Worm (Caenorhabditis elegans): ENCODE data around the gene T03G6.1.

T03G6.1 gene

ce11 chrX:2607522-2608278, at the start of gene T03G6.1:
TSS of gene T03G6.1 (plus strand) at chrX:2608228.
- TF ChIP-seq cog-1 (tag; optimal IDR thresholded peaks at IDR 0.05) (no peak), med-1 (GFP tag; optimal IDR thresholded peaks at IDR 0.05; ENCODE audit: insufficient read depth) (no peak), klf-2 (GFP tag; conservative IDR thresholded peaks at IDR 0.05) (no peak), tab-1 (GFP tag; IDR thresholded peaks at IDR 0.05) (no peak), ztf-23 (GFP tag; IDR thresholded peaks at IDR 0.05) (no peak), flt-1 (GFP tag; IDR thresholded peaks at IDR 0.05) (no peak), ref-1 (GFP tag; conservative IDR thresholded peaks at IDR 0.05) (no peak), T22C8.4 (GFP tag; IDR thresholded peaks at IDR 0.05) (no peak)

- TF ChIP-seq med-1 (GFP tag; optimal IDR thresholded peaks at IDR 0.05; ENCODE audit: insufficient read depth) (no peak), flt-1 (GFP tag; IDR thresholded peaks at IDR 0.05) (0 out of 2 replicates have a peak, but pooled peaks have one; percentile 30), klf-2 (GFP tag; conservative IDR thresholded peaks at IDR 0.05) (0 out of 2 replicates have a peak, but pooled peaks have one; percentile 32), cog-1 (tag; optimal IDR thresholded peaks at IDR 0.05) (no peak), ref-1 (GFP tag; conservative IDR thresholded peaks at IDR 0.05) (no peak), ztf-23 (GFP tag; IDR thresholded peaks at IDR 0.05) (no peak), ztf-29 (GFP tag; IDR thresholded peaks at IDR 0.05) (no peak), T22C8.4 (GFP tag; IDR thresholded peaks at IDR 0.05) (no peak), tab-1 (GFP tag; IDR thresholded peaks at IDR 0.05) (no peak)
Observed at ce11 chrX:2559399-2559798, 48.6 kb upstream of the T03G6.1 start.

ce11 chrX:2559979-2560378, 48.0 kb upstream of the T03G6.1 start, which contains the start of gene F52H2.5:
TSS of gene F52H2.5 (minus strand) at chrX:2560079.
- TF ChIP-seq cog-1 (tag; optimal IDR thresholded peaks at IDR 0.05) (no peak), tab-1 (GFP tag; IDR thresholded peaks at IDR 0.05) (no peak), T22C8.4 (GFP tag; IDR thresholded peaks at IDR 0.05) (no peak), klf-2 (GFP tag; conservative IDR thresholded peaks at IDR 0.05) (no peak), flt-1 (GFP tag; IDR thresholded peaks at IDR 0.05) (no peak), ztf-29 (GFP tag; IDR thresholded peaks at IDR 0.05) (no peak), ref-1 (GFP tag; conservative IDR thresholded peaks at IDR 0.05) (no peak), ztf-23 (GFP tag; IDR thresholded peaks at IDR 0.05) (no peak), med-1 (GFP tag; optimal IDR thresholded peaks at IDR 0.05; ENCODE audit: insufficient read depth) (no peak)

ce11 chrX:2564047-2564446, 44.0 kb upstream of the T03G6.1 start, which contains the start of gene dhcr-24:
TSS of gene dhcr-24 (minus strand) at chrX:2564147.
- no peak for TF ChIP-seq klf-2 (GFP tag; conservative IDR thresholded peaks at IDR 0.05)
- TF ChIP-seq flt-1 (GFP tag; IDR thresholded peaks at IDR 0.05) = no peak

- no peak for TF ChIP-seq med-1 (GFP tag; optimal IDR thresholded peaks at IDR 0.05; ENCODE audit: insufficient read depth)
Observed at ce11 chrX:2565308-2565773, 42.7 kb upstream of the T03G6.1 start, which contains the start of gene F52H2.15. TSS of gene F52H2.15 (plus strand) at chrX:2565358.

ce11 chrX:2567761-2568160, 40.3 kb upstream of the T03G6.1 start:
- TF ChIP-seq med-1 (GFP tag; optimal IDR thresholded peaks at IDR 0.05; ENCODE audit: insufficient read depth) (no peak), ztf-29 (GFP tag; IDR thresholded peaks at IDR 0.05) (no peak), klf-2 (GFP tag; conservative IDR thresholded peaks at IDR 0.05) (no peak), T22C8.4 (GFP tag; IDR thresholded peaks at IDR 0.05) (no peak), ref-1 (GFP tag; conservative IDR thresholded peaks at IDR 0.05) (no peak), ztf-23 (GFP tag; IDR thresholded peaks at IDR 0.05) (no peak), tab-1 (GFP tag; IDR thresholded peaks at IDR 0.05) (no peak), cog-1 (tag; optimal IDR thresholded peaks at IDR 0.05) (no peak), flt-1 (GFP tag; IDR thresholded peaks at IDR 0.05) (no peak)

- TF ChIP-seq cog-1 (tag; optimal IDR thresholded peaks at IDR 0.05) = no peak
- TF ChIP-seq med-1 (GFP tag; optimal IDR thresholded peaks at IDR 0.05; ENCODE audit: insufficient read depth) = no peak
- no peak for TF ChIP-seq tab-1 (GFP tag; IDR thresholded peaks at IDR 0.05)
- TF ChIP-seq T22C8.4 (GFP tag; IDR thresholded peaks at IDR 0.05) = no peak
- no peak for TF ChIP-seq ztf-29 (GFP tag; IDR thresholded peaks at IDR 0.05)
- TF ChIP-seq klf-2 (GFP tag; conservative IDR thresholded peaks at IDR 0.05) = no peak
- no peak for TF ChIP-seq ref-1 (GFP tag; conservative IDR thresholded peaks at IDR 0.05)
- TF ChIP-seq flt-1 (GFP tag; IDR thresholded peaks at IDR 0.05) = no peak
- TF ChIP-seq ztf-23 (GFP tag; IDR thresholded peaks at IDR 0.05) = no peak
Observed at ce11 chrX:2569040-2569439, 39.0 kb upstream of the T03G6.1 start.

ce11 chrX:2572646-2573149, 35.3 kb upstream of the T03G6.1 start, which contains the start of the genes ccd-5 and F52H2.1:
TSS of gene ccd-5 (minus strand) at chrX:2572653.
TSS of gene F52H2.1 (plus strand) at chrX:2573099.
- TF ChIP-seq med-1 (GFP tag; optimal IDR thresholded peaks at IDR 0.05; ENCODE audit: insufficient read depth) = no peak
- no peak for TF ChIP-seq ref-1 (GFP tag; conservative IDR thresholded peaks at IDR 0.05)
- no peak for TF ChIP-seq cog-1 (tag; optimal IDR thresholded peaks at IDR 0.05)
- TF ChIP-seq ztf-23 (GFP tag; IDR thresholded peaks at IDR 0.05) = no peak
- TF ChIP-seq klf-2 (GFP tag; conservative IDR thresholded peaks at IDR 0.05) = no peak
- TF ChIP-seq flt-1 (GFP tag; IDR thresholded peaks at IDR 0.05) = no peak
- no peak for TF ChIP-seq T22C8.4 (GFP tag; IDR thresholded peaks at IDR 0.05)
- no peak for TF ChIP-seq ztf-29 (GFP tag; IDR thresholded peaks at IDR 0.05)
- no peak for TF ChIP-seq tab-1 (GFP tag; IDR thresholded peaks at IDR 0.05)

ce11 chrX:2577442-2577841, 30.6 kb upstream of the T03G6.1 start, which contains the start of gene ttr-42:
TSS of gene ttr-42 (plus strand) at chrX:2577742.
- TF ChIP-seq flt-1 (GFP tag; IDR thresholded peaks at IDR 0.05) (no peak), med-1 (GFP tag; optimal IDR thresholded peaks at IDR 0.05; ENCODE audit: insufficient read depth) (no peak), T22C8.4 (GFP tag; IDR thresholded peaks at IDR 0.05) (no peak), ztf-23 (GFP tag; IDR thresholded peaks at IDR 0.05) (no peak), klf-2 (GFP tag; conservative IDR thresholded peaks at IDR 0.05) (no peak), cog-1 (tag; optimal IDR thresholded peaks at IDR 0.05) (no peak), tab-1 (GFP tag; IDR thresholded peaks at IDR 0.05) (no peak), ztf-29 (GFP tag; IDR thresholded peaks at IDR 0.05) (no peak), ref-1 (GFP tag; conservative IDR thresholded peaks at IDR 0.05) (no peak)
